Worm (Caenorhabditis elegans) whole organism, young adult: Measurements from ENCODE around the gene Y46G5A.47.

Experiments
- D2030.7 ChIP-seq: fragments of 200-800 bp; sonication (Bioruptor generic); IDR thresholded peaks from 2 replicates; pipeline ENCODE4 v1.3.6; 2022; ENCODE audit warnings: missing genetic modification reagents, missing genetic modification characterization, missing compliant biosample characterization
- F23B12.7 ChIP-seq: sonication (generic microtip); optimal IDR thresholded peaks from 2 replicates; lab custom pipeline; 2017; ENCODE audit warnings: missing genetic modification characterization, mild to moderate bottlenecking, missing compliant biosample characterization, antibody characterized with exemption, moderate library complexity; ENCODE audit not compliant: insufficient read depth
- F33H1.4 ChIP-seq: fragments of 200-800 bp; sonication (Bioruptor generic); IDR thresholded peaks from 2 replicates; pipeline ENCODE4 v1.3.6; 2022; ENCODE audit warnings: missing genetic modification reagents, missing genetic modification characterization, missing compliant biosample characterization
- F49E8.2 ChIP-seq: sonication (generic microtip); optimal IDR thresholded peaks from 3 replicates; lab custom pipeline; 2017; ENCODE audit warnings: missing genetic modification characterization, mild to moderate bottlenecking, missing compliant biosample characterization, antibody characterized with exemption, moderate library complexity; ENCODE audit not compliant: insufficient read depth
- Y67H2A.10 ChIP-seq: fragments of 200-800 bp; sonication (Bioruptor generic); conservative IDR thresholded peaks from 2 replicates; pipeline ENCODE4 v1.3.6; 2022; ENCODE audit warnings: missing genetic modification reagents, missing genetic modification characterization, missing compliant biosample characterization
- Y95B8A.8 ChIP-seq: fragments of 200-800 bp; sonication (Bioruptor generic); IDR thresholded peaks from 2 replicates; pipeline ENCODE4 v1.3.6; 2022; ENCODE audit warnings: missing genetic modification reagents, missing genetic modification characterization, missing compliant biosample characterization
- attf-3 ChIP-seq: fragments of 200-800 bp; sonication (Bioruptor generic); conservative IDR thresholded peaks from 2 replicates; pipeline ENCODE4 v1.3.6; 2022; ENCODE audit warnings: missing genetic modification reagents, missing genetic modification characterization, missing compliant biosample characterization
- ccch-3 ChIP-seq: fragments of 200-800 bp; sonication (Bioruptor generic); optimal IDR thresholded peaks from 2 replicates; lab custom pipeline; 2018; ENCODE audit warnings: mild to moderate bottlenecking, missing genetic modification characterization, missing compliant biosample characterization
- cebp-1 ChIP-seq, 2 experiments: fragments of 200-800 bp in 1 of 2; sonication (Bioruptor generic) in 1 of 2; sonication (generic microtip) in 1 of 2; IDR thresholded peaks in 1 of 2; optimal IDR thresholded peaks in 1 of 2; 2 replicates each; pipeline versions ENCODE4 v1.3.6 to Lab custom; 2017 to 2022; ENCODE audit warnings: missing compliant biosample characterization in 2 of 2, missing genetic modification characterization in 2 of 2, mild to moderate bottlenecking in 1 of 2, missing genetic modification reagents in 1 of 2, moderate library complexity in 1 of 2
- ceh-40 ChIP-seq: fragments of 200-800 bp; sonication (Bioruptor generic); IDR thresholded peaks from 2 replicates; pipeline ENCODE4 v1.3.6; 2022; ENCODE audit warnings: missing genetic modification characterization, missing compliant biosample characterization
- ceh-58 ChIP-seq: fragments of 200-800 bp; sonication (Bioruptor generic); IDR thresholded peaks from 2 replicates; pipeline ENCODE4 v1.3.6; 2022; ENCODE audit warnings: missing genetic modification characterization, missing compliant biosample characterization
- ceh-79 ChIP-seq: sonication (generic microtip); optimal IDR thresholded peaks from 2 replicates; lab custom pipeline; 2017; ENCODE audit warnings: mild to moderate bottlenecking, missing genetic modification characterization, missing compliant biosample characterization
- ceh-91 ChIP-seq: fragments of 200-800 bp; sonication (Bioruptor generic); IDR thresholded peaks from 2 replicates; pipeline ENCODE4 v1.3.6; 2022; ENCODE audit warnings: missing genetic modification reagents, missing genetic modification characterization, missing compliant biosample characterization
- efl-1 ChIP-seq: fragments of 150-350 bp; optimal IDR thresholded peaks from 2 replicates; lab custom pipeline; 2014; ENCODE audit warnings: missing biosample characterization, missing genetic modification reagents, missing genetic modification characterization
- ekl-4 ChIP-seq: fragments of 200-800 bp; sonication (Bioruptor generic); IDR thresholded peaks from 2 replicates; pipeline ENCODE4 v1.3.6; 2022; ENCODE audit warnings: missing genetic modification reagents, missing genetic modification characterization, missing compliant biosample characterization
- him-1 ChIP-seq: sonication (generic microtip); optimal IDR thresholded peaks from 2 replicates; lab custom pipeline; 2016; ENCODE audit warnings: missing genotype, missing genetic modification reagents, missing genetic modification characterization, missing compliant biosample characterization
- hmg-1.2 ChIP-seq: fragments of 200-800 bp; sonication (Bioruptor generic); IDR thresholded peaks from 2 replicates; pipeline ENCODE4 v1.3.6; 2022; ENCODE audit warnings: missing genetic modification reagents, missing genetic modification characterization, missing compliant biosample characterization
- let-526 ChIP-seq: fragments of 200-800 bp; sonication (Bioruptor generic); IDR thresholded peaks from 2 replicates; pipeline ENCODE4 v1.3.6; 2022; ENCODE audit warnings: missing genetic modification reagents, missing genetic modification characterization, missing compliant biosample characterization
- lin-54 ChIP-seq: fragments of 200-800 bp; sonication (Bioruptor generic); optimal IDR thresholded peaks from 2 replicates; lab custom pipeline; 2018; ENCODE audit warnings: mild to moderate bottlenecking, missing genetic modification characterization, missing compliant biosample characterization
- lsl-1 ChIP-seq: fragments of 200-800 bp; sonication (Bioruptor generic); optimal IDR thresholded peaks from 2 replicates; lab custom pipeline; 2018; ENCODE audit warnings: mild to moderate bottlenecking, missing genetic modification characterization, moderate library complexity, missing compliant biosample characterization
- madf-3 ChIP-seq: fragments of 200-800 bp; sonication (Bioruptor generic); IDR thresholded peaks from 2 replicates; pipeline ENCODE4 v1.3.6; 2022; ENCODE audit warnings: missing genetic modification reagents, missing genetic modification characterization, missing compliant biosample characterization
- madf-6 ChIP-seq: fragments of 200-800 bp; sonication (Bioruptor generic); IDR thresholded peaks from 2 replicates; pipeline ENCODE4 v1.3.6; 2022; ENCODE audit warnings: missing genetic modification reagents, missing genetic modification characterization, missing compliant biosample characterization
- madf-8 ChIP-seq: fragments of 200-800 bp; sonication (Bioruptor generic); conservative IDR thresholded peaks from 2 replicates; pipeline ENCODE4 v1.3.6; 2022; ENCODE audit warnings: missing genetic modification reagents, missing genetic modification characterization, missing compliant biosample characterization
- mcd-1 ChIP-seq: fragments of 200-800 bp; sonication (Bioruptor generic); IDR thresholded peaks from 2 replicates; pipeline ENCODE4 v1.3.6; 2022; ENCODE audit warnings: missing genetic modification reagents, missing genetic modification characterization, missing compliant biosample characterization
- nfya-1 ChIP-seq: sonication (generic microtip); optimal IDR thresholded peaks from 2 replicates; lab custom pipeline; 2017; ENCODE audit warnings: antibody characterized with exemption, missing compliant biosample characterization, missing genetic modification characterization, borderline replicate concordance; ENCODE audit not compliant: insufficient read depth
- pbrm-1 ChIP-seq: fragments of 200-800 bp; sonication (Bioruptor generic); IDR thresholded peaks from 2 replicates; pipeline ENCODE4 v1.3.6; 2022; ENCODE audit warnings: missing genetic modification reagents, missing genetic modification characterization, missing compliant biosample characterization
- repo-1 ChIP-seq: sonication (generic microtip); optimal IDR thresholded peaks from 2 replicates; lab custom pipeline; 2017; ENCODE audit warnings: mild to moderate bottlenecking, missing genetic modification characterization, missing compliant biosample characterization
- snpc-3.4 ChIP-seq: sonication (generic microtip); optimal IDR thresholded peaks from 2 replicates; lab custom pipeline; 2017; ENCODE audit warnings: missing genetic modification characterization, mild to moderate bottlenecking, missing compliant biosample characterization, antibody characterized with exemption, moderate library complexity, missing genotype, missing genetic modification reagents
- snpc-4 ChIP-seq, 5 experiments: fragments of 150-350 bp in 1 of 5; sonication (generic microtip) in 4 of 5; optimal IDR thresholded peaks; 2 replicates each; lab custom pipeline; 2014 to 2018; ENCODE audit warnings: missing genetic modification characterization in 5 of 5, missing biosample characterization in 3 of 5, antibody characterized with exemption in 2 of 5, mild to moderate bottlenecking in 2 of 5, missing compliant biosample characterization in 2 of 5, missing genotype in 2 of 5, moderate library complexity in 2 of 5, missing genetic modification reagents in 1 of 5
- tbp1 ChIP-seq: fragments of 200-800 bp; sonication (Bioruptor generic); optimal IDR thresholded peaks from 2 replicates; lab custom pipeline; 2018; ENCODE audit warnings: mild to moderate bottlenecking, missing genetic modification characterization, missing compliant biosample characterization
- unc-130 ChIP-seq: sonication (generic microtip); optimal IDR thresholded peaks from 2 replicates; lab custom pipeline; 2016; ENCODE audit warnings: missing genetic modification reagents, missing genetic modification characterization, missing compliant biosample characterization
- xnd-1 ChIP-seq: sonication (generic microtip); optimal IDR thresholded peaks from 2 replicates; lab custom pipeline; 2016; ENCODE audit warnings: missing genotype, missing genetic modification reagents, missing genetic modification characterization, missing compliant biosample characterization

The Y46G5A.47 gene

ce11 chrII:12810709-12811108 is 5.6 kb upstream of the Y46G5A.47 start, which contains the start of gene Y46G5A.20:
Gene Y46G5A.20 (plus strand): TSS chrII:12811009.
- no peak for TF ChIP-seq repo-1 (tag; lab: Kevin White, UChicago)
- TF ChIP-seq ccch-3 (GFP tag; lab: Kevin White, UChicago): no peak
- TF ChIP-seq ceh-40 (GFP tag; lab: Robert Waterston, UW): no peak
- TF ChIP-seq madf-3 (GFP tag; lab: Robert Waterston, UW): no peak
- no peak for TF ChIP-seq cebp-1 (GFP tag; IDR thresholded peaks at IDR 0.05; lab: Robert Waterston, UW)
- TF ChIP-seq cebp-1 (tag; optimal IDR thresholded peaks at IDR 0.05; lab: Kevin White, UChicago): peak; percentile 42
- no peak for TF ChIP-seq ceh-58 (GFP tag; lab: Robert Waterston, UW)
- TF ChIP-seq, all 124 proteins: peak for 1

ce11 chrII:12809725-12810124 is 4.6 kb upstream of the Y46G5A.47 start:
- TF ChIP-seq cebp-1 (GFP tag; IDR thresholded peaks at IDR 0.05; lab: Robert Waterston, UW) (peak; percentile 71; the same call in 1 of the 2 replicates), cebp-1 (tag; optimal IDR thresholded peaks at IDR 0.05; lab: Kevin White, UChicago) (peak; percentile 94), Y95B8A.8 (GFP tag; lab: Robert Waterston, UW) (no peak)

- TF ChIP-seq hmg-1.2 (GFP tag; lab: Robert Waterston, UW) (0 out of 2 replicates have a peak, but pooled peaks have one; percentile 7), ceh-79 (tag; lab: Kevin White, UChicago) (no peak), lin-54 (GFP tag; lab: Kevin White, UChicago) (peak; percentile 27), tbp1 (GFP tag; lab: Kevin White, UChicago) (peak; percentile 17), D2030.7 (GFP tag; lab: Robert Waterston, UW) (peak; percentile 22; the same call in 1 of the 2 replicates), F49E8.2 (peak; percentile 20), efl-1 (peak; percentile 30), Y67H2A.10 (GFP tag; lab: Robert Waterston, UW) (no peak), F33H1.4 (GFP tag; lab: Robert Waterston, UW) (peak; percentile 93), madf-8 (GFP tag; lab: Robert Waterston, UW) (peak; percentile 79), F23B12.7 (tag; lab: Kevin White, UChicago) (no peak), unc-130 (GFP tag; lab: Kevin White, UChicago) (peak; percentile 14), mcd-1 (GFP tag; lab: Robert Waterston, UW) (0 out of 2 replicates have a peak, but pooled peaks have one; percentile 17), let-526 (GFP tag; lab: Robert Waterston, UW) (no peak), xnd-1 (tag; lab: Kevin White, UChicago) (peak; percentile 92), lsl-1 (peak; percentile 99), snpc-3.4 (tag; lab: Kevin White, UChicago) (peak; percentile 40), ekl-4 (GFP tag; lab: Robert Waterston, UW) (0 out of 2 replicates have a peak, but pooled peaks have one; percentile 36), attf-3 (GFP tag; lab: Robert Waterston, UW) (no peak), ceh-91 (GFP tag; lab: Robert Waterston, UW) (peak; percentile 63; the same call in 1 of the 2 replicates), madf-6 (GFP tag; lab: Robert Waterston, UW) (peak; percentile 90), him-1 (tag; lab: Kevin White, UChicago) (peak; percentile 13), nfya-1 (tag; lab: Kevin White, UChicago) (no peak), pbrm-1 (0 out of 2 replicates have a peak, but pooled peaks have one; percentile 15), snpc-4 (GFP tag; optimal IDR thresholded peaks at IDR 0.05; lab: Kevin White, UChicago) (no peak), snpc-4 (tag; optimal IDR thresholded peaks at IDR 0.05; lab: Kevin White, UChicago) (peak in 1 of 4 experiments; percentile 15)
Measured at ce11 chrII:12808746-12809145, 3.6 kb upstream of the Y46G5A.47 start.
